Fruit fly (Drosophila melanogaster) whole organism, embryonic: ENCODE data around the gene CG14227.

ENCODE experiments used
- Atf-2 ChIP-seq: fragments of 200-800 bp; sonication (Bioruptor generic); optimal IDR thresholded peaks from 2 replicates; lab custom pipeline; 2016; ENCODE audit warnings: missing biosample characterization, missing genetic modification characterization
- BEAF-32 ChIP-seq: fragments of 200-800 bp; sonication (Bioruptor generic); optimal IDR thresholded peaks from 3 replicates; lab custom pipeline; 2017; ENCODE audit warnings: missing biosample characterization, missing genetic modification characterization, mild to moderate bottlenecking, moderate library complexity, missing genetic modification reagents
- CG1024 ChIP-seq: fragments of 200-800 bp; sonication (Bioruptor generic); IDR thresholded peaks from 2 replicates; pipeline ENCODE4 v1.3.6; 2022; ENCODE audit warnings: missing biosample characterization, missing genetic modification characterization
- CG10543 ChIP-seq: fragments of 200-800 bp; sonication (Bioruptor generic); optimal IDR thresholded peaks from 3 replicates; lab custom pipeline; 2017; ENCODE audit warnings: missing biosample characterization, mild to moderate bottlenecking, missing genetic modification characterization, moderate library complexity
- CG12659 ChIP-seq: fragments of 200-800 bp; sonication (Bioruptor generic); optimal IDR thresholded peaks from 3 replicates; lab custom pipeline; 2017; ENCODE audit warnings: mild to moderate bottlenecking, missing biosample characterization, missing genetic modification reagents, missing genetic modification characterization
- CG13624 ChIP-seq: fragments of 200-800 bp; sonication (Bioruptor generic); optimal IDR thresholded peaks from 2 replicates; lab custom pipeline; 2016; ENCODE audit warnings: missing biosample characterization, missing genetic modification characterization
- CG14014 ChIP-seq: fragments of 200-800 bp; sonication (Bioruptor generic); IDR thresholded peaks from 2 replicates; pipeline ENCODE4 v1.3.6; 2022; ENCODE audit warnings: missing biosample characterization, missing genetic modification characterization
- CG1603 ChIP-seq: fragments of 200-800 bp; sonication (Bioruptor generic); optimal IDR thresholded peaks from 2 replicates; lab custom pipeline; 2019; ENCODE audit warnings: missing biosample characterization, mild to moderate bottlenecking, missing genetic modification characterization, moderate library complexity
- CG1647 ChIP-seq: fragments of 200-800 bp; sonication (Bioruptor generic); optimal IDR thresholded peaks from 3 replicates; lab custom pipeline; 2016; ENCODE audit warnings: missing biosample characterization, missing genetic modification characterization
- CG16863 ChIP-seq: fragments of 200-800 bp; sonication (Bioruptor generic); optimal IDR thresholded peaks from 3 replicates; lab custom pipeline; 2016; ENCODE audit warnings: missing biosample characterization, missing genetic modification characterization
- CG17385 ChIP-seq: fragments of 200-800 bp; sonication (Bioruptor generic); optimal IDR thresholded peaks from 3 replicates; lab custom pipeline; 2018; ENCODE audit warnings: missing biosample characterization, mild to moderate bottlenecking, missing genetic modification characterization
- CG17802 ChIP-seq: fragments of 200-800 bp; sonication (Bioruptor generic); optimal IDR thresholded peaks from 2 replicates; lab custom pipeline; 2018; ENCODE audit warnings: missing biosample characterization, mild to moderate bottlenecking, missing genetic modification characterization, moderate library complexity
- CG17912 ChIP-seq: fragments of 200-800 bp; sonication (Bioruptor generic); optimal IDR thresholded peaks from 2 replicates; lab custom pipeline; 2018; ENCODE audit warnings: missing biosample characterization, mild to moderate bottlenecking, missing genetic modification characterization
- CG2199 ChIP-seq: fragments of 200-800 bp; sonication (Bioruptor generic); IDR thresholded peaks from 3 replicates; pipeline ENCODE4 v1.3.6; 2022; ENCODE audit warnings: missing biosample characterization, missing genetic modification characterization
- CG31224 ChIP-seq: fragments of 200-800 bp; sonication (Bioruptor generic); IDR thresholded peaks from 2 replicates; pipeline ENCODE4 v1.3.6; 2022; ENCODE audit warnings: missing biosample characterization, missing genetic modification characterization
- CG33213 ChIP-seq: fragments of 200-800 bp; sonication (Bioruptor generic); optimal IDR thresholded peaks from 3 replicates; lab custom pipeline; 2016; ENCODE audit warnings: missing biosample characterization, missing genetic modification characterization
- CG34376 ChIP-seq: fragments of 200-800 bp; sonication (Bioruptor generic); optimal IDR thresholded peaks from 2 replicates; lab custom pipeline; 2018; ENCODE audit warnings: missing biosample characterization, mild to moderate bottlenecking, missing genetic modification characterization
- CG4328 ChIP-seq: fragments of 200-800 bp; sonication (Bioruptor generic); optimal IDR thresholded peaks from 3 replicates; lab custom pipeline; 2017; ENCODE audit warnings: missing biosample characterization, missing genetic modification reagents, missing genetic modification characterization
- CG4617 ChIP-seq: fragments of 200-800 bp; sonication (Bioruptor generic); optimal IDR thresholded peaks from 3 replicates; lab custom pipeline; 2016; ENCODE audit warnings: missing biosample characterization, missing genetic modification characterization, borderline replicate concordance
- CG4854 ChIP-seq: fragments of 200-800 bp; sonication (Bioruptor generic); optimal IDR thresholded peaks from 2 replicates; lab custom pipeline; 2016; ENCODE audit warnings: missing biosample characterization, missing genetic modification characterization, inconsistent platforms
- CG6654 ChIP-seq: fragments of 200-800 bp; sonication (Bioruptor generic); optimal IDR thresholded peaks from 2 replicates; lab custom pipeline; 2017; ENCODE audit warnings: missing biosample characterization, mild to moderate bottlenecking, missing genetic modification characterization
- CG7786 ChIP-seq: fragments of 200-800 bp; sonication (Bioruptor generic); optimal IDR thresholded peaks from 2 replicates; lab custom pipeline; 2016; ENCODE audit warnings: missing biosample characterization, missing genetic modification characterization
- CG8944 ChIP-seq: fragments of 200-800 bp; sonication (Bioruptor generic); optimal IDR thresholded peaks from 3 replicates; lab custom pipeline; 2016; ENCODE audit warnings: missing biosample characterization, missing genetic modification characterization
- CG9817 ChIP-seq: fragments of 200-800 bp; sonication (Bioruptor generic); optimal IDR thresholded peaks from 2 replicates; lab custom pipeline; 2018; ENCODE audit warnings: missing biosample characterization, mild to moderate bottlenecking, missing genetic modification characterization, moderate library complexity
- Dll ChIP-seq: fragments of 200-800 bp; sonication (Bioruptor generic); IDR thresholded peaks from 4 replicates; pipeline ENCODE4 v1.3.6; 2022; ENCODE audit warnings: missing biosample characterization, missing genetic modification characterization; ENCODE audit not compliant: partially characterized antibody
- Doc3 ChIP-seq: fragments of 200-800 bp; sonication (Bioruptor generic); IDR thresholded peaks from 3 replicates; pipeline ENCODE4 v1.3.6; 2022; ENCODE audit warnings: missing biosample characterization, missing genetic modification characterization; ENCODE audit not compliant: partially characterized antibody
- Elba2 ChIP-seq: fragments of 200-800 bp; sonication (Bioruptor generic); optimal IDR thresholded peaks from 3 replicates; lab custom pipeline; 2016; ENCODE audit warnings: missing biosample characterization, missing genetic modification characterization
- MBD-R2 ChIP-seq: fragments of 200-800 bp; sonication (Bioruptor generic); IDR thresholded peaks from 2 replicates; pipeline ENCODE4 v1.3.6; 2022; ENCODE audit warnings: missing biosample characterization, missing genetic modification characterization
- MTF-1 ChIP-seq: fragments of 200-800 bp; sonication (Bioruptor generic); optimal IDR thresholded peaks from 2 replicates; lab custom pipeline; 2018; ENCODE audit warnings: missing biosample characterization, mild to moderate bottlenecking, missing genetic modification characterization, borderline replicate concordance
- Neu2 ChIP-seq: fragments of 200-800 bp; sonication (Bioruptor generic); optimal IDR thresholded peaks from 3 replicates; lab custom pipeline; 2016; ENCODE audit warnings: missing biosample characterization, missing genetic modification characterization, borderline replicate concordance
- PHDP ChIP-seq: fragments of 200-800 bp; sonication (Bioruptor generic); optimal IDR thresholded peaks from 3 replicates; lab custom pipeline; 2018; ENCODE audit warnings: missing biosample characterization, mild to moderate bottlenecking, missing genetic modification characterization, moderate library complexity
- Scr ChIP-seq: fragments of 200-800 bp; sonication (Bioruptor generic); IDR thresholded peaks from 2 replicates; pipeline ENCODE4 v1.3.6; 2022; ENCODE audit warnings: missing biosample characterization, missing genetic modification characterization; ENCODE audit not compliant: partially characterized antibody
- Side ChIP-seq: fragments of 200-800 bp; sonication (Bioruptor generic); optimal IDR thresholded peaks from 2 replicates; lab custom pipeline; 2016; ENCODE audit warnings: missing biosample characterization, missing genetic modification characterization
- Trl ChIP-seq, 3 experiments: fragments of >200 bp in 2 of 3; fragments of 200-800 bp in 1 of 3; sonication (Bioruptor generic) in 1 of 3; optimal IDR thresholded peaks; 2 replicates in 1 of 3; 3 replicates in 2 of 3; lab custom pipeline; 2016 to 2017; ENCODE audit warnings: missing biosample characterization in 1 of 3, missing genetic modification characterization in 1 of 3
- Vsx1 ChIP-seq: fragments of 200-800 bp; sonication (Bioruptor generic); optimal IDR thresholded peaks from 2 replicates; lab custom pipeline; 2017; ENCODE audit warnings: missing biosample characterization, mild to moderate bottlenecking, missing genetic modification characterization, missing genetic modification reagents
- Xbp1 ChIP-seq: fragments of 200-800 bp; sonication (Bioruptor generic); optimal IDR thresholded peaks from 3 replicates; lab custom pipeline; 2016; ENCODE audit warnings: missing biosample characterization, mild to moderate bottlenecking, missing genetic modification characterization
- al ChIP-seq: fragments of 200-800 bp; sonication (Bioruptor generic); IDR thresholded peaks from 2 replicates; pipeline ENCODE4 v1.3.6; 2022; ENCODE audit warnings: missing biosample characterization, missing genetic modification characterization
- caup ChIP-seq: fragments of 200-800 bp; sonication (Bioruptor generic); optimal IDR thresholded peaks from 3 replicates; lab custom pipeline; 2017; ENCODE audit warnings: missing biosample characterization, mild to moderate bottlenecking, missing genetic modification characterization, moderate library complexity; ENCODE audit not compliant: severe bottlenecking
- cg ChIP-seq: fragments of 200-800 bp; sonication (Bioruptor generic); optimal IDR thresholded peaks from 3 replicates; lab custom pipeline; 2019; ENCODE audit warnings: missing biosample characterization, mild to moderate bottlenecking, missing genetic modification characterization, moderate library complexity
- eyg ChIP-seq: fragments of 200-800 bp; sonication (Bioruptor generic); optimal IDR thresholded peaks from 3 replicates; lab custom pipeline; 2016; ENCODE audit warnings: missing biosample characterization, missing genetic modification characterization
- mld ChIP-seq: fragments of 200-800 bp; sonication (Bioruptor generic); IDR thresholded peaks from 3 replicates; pipeline ENCODE4 v1.3.6; 2022; ENCODE audit warnings: missing biosample characterization, missing genetic modification characterization; ENCODE audit not compliant: partially characterized antibody
- nerfin-1 ChIP-seq: fragments of 200-800 bp; sonication (Bioruptor generic); optimal IDR thresholded peaks from 3 replicates; lab custom pipeline; 2019; ENCODE audit warnings: missing biosample characterization, mild to moderate bottlenecking, missing genetic modification characterization, moderate library complexity
- odd ChIP-seq: fragments of 200-800 bp; sonication (Bioruptor generic); optimal IDR thresholded peaks from 2 replicates; lab custom pipeline; 2017; ENCODE audit warnings: missing biosample characterization, mild to moderate bottlenecking, missing genetic modification characterization
- otp ChIP-seq: fragments of 200-800 bp; sonication (Bioruptor generic); IDR thresholded peaks from 3 replicates; pipeline ENCODE4, ENCODE4 v1.3.6; 2022; ENCODE audit warnings: missing biosample characterization, missing genetic modification characterization
- peb ChIP-seq: fragments of 200-800 bp; sonication (Bioruptor generic); IDR thresholded peaks from 2 replicates; pipeline ENCODE4 v1.3.6; 2022; ENCODE audit warnings: missing biosample characterization, missing genetic modification characterization
- slbo ChIP-seq: fragments of 200-800 bp; sonication (Bioruptor generic); IDR thresholded peaks from 2 replicates; pipeline ENCODE4 v1.3.6; 2022; ENCODE audit warnings: missing biosample characterization, missing genetic modification characterization
- tio ChIP-seq: fragments of 200-800 bp; sonication (Bioruptor generic); optimal IDR thresholded peaks from 2 replicates; lab custom pipeline; 2017; ENCODE audit warnings: missing biosample characterization, missing genetic modification characterization, inconsistent platforms
- toy ChIP-seq: fragments of 200-800 bp; sonication (Bioruptor generic); IDR thresholded peaks from 2 replicates; pipeline ENCODE4 v1.3.6; 2022; ENCODE audit warnings: missing biosample characterization, missing genetic modification characterization
- vvl ChIP-seq: fragments of 200-800 bp; sonication (Bioruptor generic); IDR thresholded peaks from 2 replicates; pipeline ENCODE4 v1.3.6; 2022; ENCODE audit warnings: missing biosample characterization, missing genetic modification characterization
- wor ChIP-seq: fragments of 200-800 bp; sonication (Bioruptor generic); IDR thresholded peaks from 2 replicates; pipeline ENCODE4 v1.3.6; 2022; ENCODE audit warnings: missing biosample characterization, missing genetic modification characterization
- yki ChIP-seq: fragments of >200 bp; optimal IDR thresholded peaks from 3 replicates; lab custom pipeline; 2018

The CG14227 gene

DNA sequence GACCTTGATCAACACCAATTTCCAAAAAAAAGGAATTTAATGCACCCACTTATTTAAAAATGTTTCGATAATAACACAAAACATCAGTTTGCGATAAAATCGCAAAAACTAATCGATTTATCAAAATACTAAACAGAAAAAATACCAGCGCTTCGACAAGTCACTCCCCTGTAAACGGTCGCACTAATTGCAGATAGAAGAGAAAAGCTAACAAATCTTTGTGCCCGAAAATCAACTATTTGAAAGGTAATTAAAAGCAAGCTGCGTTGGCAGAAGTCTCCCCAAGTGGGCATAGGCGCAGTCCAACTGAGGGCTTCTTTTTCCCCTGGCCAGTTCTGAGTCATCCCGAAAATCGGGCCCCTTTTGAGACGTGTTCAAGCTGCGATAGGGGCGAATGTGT is 42.1 kb upstream of the CG14227 start, which contains the start of gene AP-1-2beta (continued):
- TF ChIP-seq CG34376 (GFP tag; lab: Kevin White, UChicago) (no peak), CG6654 (no peak), Neu2 (GFP tag; lab: Kevin White, UChicago) (no peak), caup (GFP tag; lab: Kevin White, UChicago) (no peak), Atf-2 (GFP tag; lab: Kevin White, UChicago) (no peak), CG17802 (tag; lab: Kevin White, UChicago) (no peak), yki (lab: Kevin White, UChicago) (no peak), MBD-R2 (GFP tag; lab: Robert Waterston, UW) (peak; percentile 44; the same call in 1 of the 2 replicates), CG17385 (GFP tag; lab: Kevin White, UChicago) (no peak), Side (no peak), CG1024 (GFP tag; lab: Robert Waterston, UW) (no peak), Xbp1 (no peak), CG31224 (GFP tag; lab: Robert Waterston, UW) (no peak), Trl (optimal IDR thresholded peaks at IDR 0.05; lab: Kevin White, UChicago) (no peak), Trl (GFP tag; optimal IDR thresholded peaks at IDR 0.05; lab: Kevin White, UChicago) (no peak), CG1603 (tag; lab: Kevin White, UChicago) (no peak), toy (GFP tag; lab: Robert Waterston, UW) (no peak), CG4854 (GFP tag; lab: Kevin White, UChicago) (no peak), vvl (no peak), Vsx1 (GFP tag; lab: Kevin White, UChicago) (no peak), mld (peak; percentile 54; the same call in 1 of the 3 replicates), CG9817 (tag; lab: Kevin White, UChicago) (no peak), CG4617 (GFP tag; lab: Kevin White, UChicago) (peak; percentile 56), PHDP (no peak), CG1647 (GFP tag; lab: Kevin White, UChicago) (no peak), al (GFP tag; lab: Robert Waterston, UW) (no peak), CG10543 (GFP tag; lab: Kevin White, UChicago) (no peak), Scr (GFP tag; lab: Robert Waterston, UW) (peak; percentile 38), slbo (no peak), BEAF-32 (GFP tag; lab: Kevin White, UChicago) (peak; percentile 50), CG8944 (no peak), tio (GFP tag; lab: Kevin White, UChicago) (no peak), wor (GFP tag; lab: Robert Waterston, UW) (no peak), otp (no peak), CG16863 (GFP tag; lab: Kevin White, UChicago) (no peak), Doc3 (GFP tag; lab: Robert Waterston, UW) (no peak), CG33213 (GFP tag; lab: Kevin White, UChicago) (no peak), CG4328 (GFP tag; lab: Kevin White, UChicago) (no peak), peb (GFP tag; lab: Robert Waterston, UW) (no peak), CG17912 (GFP tag; lab: Kevin White, UChicago) (no peak), odd (GFP tag; lab: Kevin White, UChicago) (no peak), nerfin-1 (tag; lab: Kevin White, UChicago) (peak; percentile 86), CG2199 (GFP tag; lab: Robert Waterston, UW) (no peak), Dll (GFP tag; lab: Robert Waterston, UW) (0 out of 4 replicates have a peak, but pooled peaks have one; percentile 48), CG12659 (GFP tag; lab: Kevin White, UChicago) (peak; percentile 21), eyg (no peak), cg (GFP tag; lab: Kevin White, UChicago) (peak; percentile 17), CG13624 (GFP tag; lab: Kevin White, UChicago) (no peak), MTF-1 (no peak), CG14014 (GFP tag; lab: Robert Waterston, UW) (no peak), Elba2 (GFP tag; lab: Kevin White, UChicago) (no peak), CG7786 (GFP tag; lab: Kevin White, UChicago) (no peak)
